Fruit fly (Drosophila melanogaster): ENCODE measurements around the gene CG34323.

Gene CG34323

DNA sequence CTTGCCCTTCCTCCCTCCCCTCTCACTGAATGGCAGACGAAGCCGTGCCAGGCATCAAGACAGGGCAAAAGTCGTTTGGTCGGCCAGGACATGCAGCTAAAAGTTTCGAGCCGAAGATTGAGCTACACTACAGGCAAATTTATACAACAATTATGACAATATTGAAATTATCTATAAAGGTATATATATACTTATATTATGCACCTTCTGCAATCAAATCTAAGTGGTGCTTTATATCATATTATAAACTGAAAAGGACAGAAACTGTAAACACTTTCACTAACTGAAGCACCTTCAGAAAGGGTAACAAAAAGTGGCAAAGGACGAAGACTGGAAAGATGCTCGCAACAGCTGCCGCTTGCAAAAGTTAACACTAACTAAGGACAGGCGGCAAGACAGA is 6.0 kb downstream of the CG34323 start (continued):
- TF ChIP-seq pan (optimal IDR thresholded peaks at IDR 0.05), result no peak
- no peak for TF ChIP-seq pan (GFP tag; optimal IDR thresholded peaks at IDR 0.05 in 1 of 2, IDR thresholded peaks at IDR 0.05 in 1 of 2)
- TF ChIP-seq CG8924 (tag; optimal IDR thresholded peaks at IDR 0.05), result peak; percentile 24
- TF ChIP-seq CG8089 (GFP tag; optimal IDR thresholded peaks at IDR 0.05), result no peak
- TF ChIP-seq CG17912 (GFP tag; optimal IDR thresholded peaks at IDR 0.05), result no peak
- TF ChIP-seq cas (GFP tag; IDR thresholded peaks at IDR 0.05), result no peak
- TF ChIP-seq CG12236 (GFP tag; optimal IDR thresholded peaks at IDR 0.05), result no peak
- no peak for TF ChIP-seq Ets65A (GFP tag)
- TF ChIP-seq CG4328 (GFP tag; optimal IDR thresholded peaks at IDR 0.05), result no peak
- no peak for TF ChIP-seq CG15479 (GFP tag; optimal IDR thresholded peaks at IDR 0.05)
- peak; percentile 28 for TF ChIP-seq Sox102F (GFP tag; optimal IDR thresholded peaks at IDR 0.05)
- no peak for TF ChIP-seq HLH54F (GFP tag; optimal IDR thresholded peaks at IDR 0.05)
- TF ChIP-seq B-H1 (GFP tag; IDR thresholded peaks at IDR 0.05), result no peak
- no peak for TF ChIP-seq ERR (GFP tag; optimal IDR thresholded peaks at IDR 0.05)
- no peak for TF ChIP-seq prd (optimal IDR thresholded peaks at IDR 0.05)
- TF ChIP-seq prd (GFP tag; IDR thresholded peaks at IDR 0.05), result no peak
- TF ChIP-seq CG1529 (GFP tag; optimal IDR thresholded peaks at IDR 0.05), result no peak
- TF ChIP-seq CG11085 (GFP tag; IDR thresholded peaks at IDR 0.05), result no peak
- TF ChIP-seq run (tag; optimal IDR thresholded peaks at IDR 0.05), result no peak
- TF ChIP-seq dmrt99B (tag; optimal IDR thresholded peaks at IDR 0.05), result peak; percentile 55
- TF ChIP-seq otp (GFP tag; IDR thresholded peaks at IDR 0.05), result no peak
- peak; percentile 40 for TF ChIP-seq CG7839 (tag; optimal IDR thresholded peaks at IDR 0.05)
- TF ChIP-seq Oaz (GFP tag; IDR thresholded peaks at IDR 0.05), result no peak
- TF ChIP-seq Dp (GFP tag; optimal IDR thresholded peaks at IDR 0.05), result no peak
- TF ChIP-seq Gug (GFP tag; IDR thresholded peaks at IDR 0.05), result no peak
- no peak for TF ChIP-seq fd64A (GFP tag; optimal IDR thresholded peaks at IDR 0.05)
- 0 out of 2 replicates have a peak, but pooled peaks have one; percentile 23 for TF ChIP-seq HLH3B (GFP tag; IDR thresholded peaks at IDR 0.05)
- no peak for TF ChIP-seq C15 (GFP tag; IDR thresholded peaks at IDR 0.05)
- TF ChIP-seq ap (GFP tag; IDR thresholded peaks at IDR 0.05), result no peak
- TF ChIP-seq lola (GFP tag; optimal IDR thresholded peaks at IDR 0.05), result no peak
- no peak for TF ChIP-seq Scr (GFP tag; IDR thresholded peaks at IDR 0.05; ENCODE audit: partially characterized antibody)
- TF ChIP-seq CG4404 (GFP tag; IDR thresholded peaks at IDR 0.05), result no peak
- TF ChIP-seq Adf1 (GFP tag; IDR thresholded peaks at IDR 0.05), result no peak
- no peak for TF ChIP-seq CG5953 (GFP tag; IDR thresholded peaks at IDR 0.05)
- TF ChIP-seq Sox100B (GFP tag; optimal IDR thresholded peaks at IDR 0.05), result peak; percentile 2
- no peak for TF ChIP-seq HHEX (GFP tag; optimal IDR thresholded peaks at IDR 0.05)
- TF ChIP-seq Fer1 (GFP tag; optimal IDR thresholded peaks at IDR 0.05), result peak; percentile 23
- TF ChIP-seq CG16815 (GFP tag; optimal IDR thresholded peaks at IDR 0.05), result no peak
- no peak for TF ChIP-seq dan (GFP tag; IDR thresholded peaks at IDR 0.05)
- TF ChIP-seq corto (GFP tag; optimal IDR thresholded peaks at IDR 0.05), result no peak
- no peak for TF ChIP-seq CG8359 (GFP tag; optimal IDR thresholded peaks at IDR 0.05; ENCODE audit: borderline replicate concordance)
- TF ChIP-seq CG13424 (tag; optimal IDR thresholded peaks at IDR 0.05), result peak; percentile 41
- no peak for TF ChIP-seq inv (GFP tag; IDR thresholded peaks at IDR 0.05; ENCODE audit: partially characterized antibody)
- TF ChIP-seq Med (GFP tag), result no peak
- TF ChIP-seq tio (GFP tag; optimal IDR thresholded peaks at IDR 0.05), result no peak
- no peak for TF ChIP-seq slp2 (GFP tag; optimal IDR thresholded peaks at IDR 0.05)
- peak; percentile 6 for TF ChIP-seq fd96Cb (tag; optimal IDR thresholded peaks at IDR 0.05)
- TF ChIP-seq z (GFP tag; IDR thresholded peaks at IDR 0.05), result no peak
- no peak for TF ChIP-seq CG11723 (GFP tag; optimal IDR thresholded peaks at IDR 0.05)
- TF ChIP-seq Kr (GFP tag; optimal IDR thresholded peaks at IDR 0.05), result no peak
- peak in 1 of 2 experiments; percentile 28 for TF ChIP-seq eve (GFP tag; optimal IDR thresholded peaks at IDR 0.05)
- no peak for TF ChIP-seq Nf-YC (tag; optimal IDR thresholded peaks at IDR 0.05)
- no peak for TF ChIP-seq dimm (GFP tag; IDR thresholded peaks at IDR 0.05)

Data from whole organism, embryonic.